ENCODE assay signal across 5 fruit fly cellular contexts in genomic region chr3R:24137311-24137945, dm6.
A peak's percentile ranks its signal among the peaks of the same experiment; 100 is the strongest.
TF ChIP-seq lines count a peak whose summit lies in the region.

TSS of gene Npc2f (plus strand) at chr3R:24137895.

- no peak for TF ChIP-seq CTCF in whole organism, embryonic (GFP tag; optimal IDR thresholded peaks at IDR 0.05; lab: Kevin White, UChicago)

TF ChIP-seq in whole organism, adult, 20 proteins besides CTCF, POLR2A, EP300 and RAD21:
- TF ChIP-seq cic (GFP tag; optimal IDR thresholded peaks at IDR 0.05; lab: Kevin White, UChicago): peak; percentile 15
- TF ChIP-seq kay (GFP tag; lab: Kevin White, UChicago; ENCODE audit: borderline replicate concordance): peak; percentile 4
- no peak for TF ChIP-seq Hr96 (GFP tag; optimal IDR thresholded peaks at IDR 0.05; lab: Kevin White, UChicago)
- peak; percentile 1 for TF ChIP-seq CG12768 (GFP tag; optimal IDR thresholded peaks at IDR 0.05; lab: Kevin White, UChicago)

TF ChIP-seq in whole organism, embryonic, 481 proteins besides CTCF, POLR2A, EP300 and RAD21 (continues in another document):
- TF ChIP-seq wek (GFP tag; optimal IDR thresholded peaks at IDR 0.05; lab: Kevin White, UChicago) (no peak), Lim3 (GFP tag; IDR thresholded peaks at IDR 0.05; lab: Robert Waterston, UW) (no peak), CG2678 (tag; optimal IDR thresholded peaks at IDR 0.05; lab: Kevin White, UChicago) (no peak), CG7786 (GFP tag; optimal IDR thresholded peaks at IDR 0.05; lab: Kevin White, UChicago) (no peak), CG6689 (GFP tag; IDR thresholded peaks at IDR 0.05; lab: Robert Waterston, UW) (no peak), ssp (GFP tag; IDR thresholded peaks at IDR 0.05; lab: Robert Waterston, UW) (no peak), Ets97D (GFP tag; optimal IDR thresholded peaks at IDR 0.05; lab: Kevin White, UChicago) (no peak), CG8359 (GFP tag; optimal IDR thresholded peaks at IDR 0.05; lab: Kevin White, UChicago; ENCODE audit: borderline replicate concordance) (no peak), sug (tag; optimal IDR thresholded peaks at IDR 0.05; lab: Kevin White, UChicago) (peak; percentile 51), klu (GFP tag; IDR thresholded peaks at IDR 0.05; lab: Robert Waterston, UW) (no peak), Hmx (GFP tag; optimal IDR thresholded peaks at IDR 0.05; lab: Kevin White, UChicago) (no peak), sisA (GFP tag; IDR thresholded peaks at IDR 0.05; lab: Robert Waterston, UW) (no peak), CG10147 (GFP tag; optimal IDR thresholded peaks at IDR 0.05; lab: Kevin White, UChicago) (no peak), exex (tag; optimal IDR thresholded peaks at IDR 0.05; lab: Kevin White, UChicago) (peak; percentile 98), Rx (GFP tag; IDR thresholded peaks at IDR 0.05; lab: Robert Waterston, UW) (no peak), cwo (GFP tag; optimal IDR thresholded peaks at IDR 0.05; lab: Kevin White, UChicago) (peak; percentile 40), CG5245 (GFP tag; optimal IDR thresholded peaks at IDR 0.05; lab: Kevin White, UChicago) (no peak), grau (tag; optimal IDR thresholded peaks at IDR 0.05; lab: Kevin White, UChicago) (no peak), CG34376 (GFP tag; optimal IDR thresholded peaks at IDR 0.05; lab: Kevin White, UChicago) (peak; percentile 55), Hey (tag; optimal IDR thresholded peaks at IDR 0.05; lab: Kevin White, UChicago) (peak; percentile 58), Med (GFP tag; lab: Kevin White, UChicago) (peak; percentile 38), fu2 (GFP tag; optimal IDR thresholded peaks at IDR 0.05; lab: Kevin White, UChicago) (no peak), Tbp (GFP tag; optimal IDR thresholded peaks at IDR 0.05; lab: Kevin White, UChicago) (no peak)

TF ChIP-seq in whole organism, prepupa, 60 proteins besides CTCF, POLR2A, EP300 and RAD21:
- TF ChIP-seq svp (GFP tag; lab: Kevin White, UChicago) (peak; percentile 96), CG6276 (GFP tag; optimal IDR thresholded peaks at IDR 0.05; lab: Kevin White, UChicago) (no peak), net (GFP tag; optimal IDR thresholded peaks at IDR 0.05; lab: Kevin White, UChicago) (no peak), CG3919 (GFP tag; optimal IDR thresholded peaks at IDR 0.05; lab: Kevin White, UChicago) (no peak), CG1621 (tag; optimal IDR thresholded peaks at IDR 0.05; lab: Kevin White, UChicago) (no peak), cyc (GFP tag; optimal IDR thresholded peaks at IDR 0.05; lab: Kevin White, UChicago) (no peak), fkh (GFP tag; optimal IDR thresholded peaks at IDR 0.05; lab: Kevin White, UChicago) (no peak), vri (GFP tag; optimal IDR thresholded peaks at IDR 0.05; lab: Kevin White, UChicago) (peak; percentile 22), spab (GFP tag; optimal IDR thresholded peaks at IDR 0.05; lab: Kevin White, UChicago) (no peak)

TF ChIP-seq in whole organism, pupa, 21 proteins besides CTCF, POLR2A, EP300 and RAD21:
- TF ChIP-seq EcR (GFP tag; optimal IDR thresholded peaks at IDR 0.05; lab: Kevin White, UChicago): peak; percentile 64
- TF ChIP-seq CG8301 (tag; optimal IDR thresholded peaks at IDR 0.05; lab: Kevin White, UChicago): no peak

TF ChIP-seq in whole organism, wandering third instar larva, 38 proteins besides CTCF, POLR2A, EP300 and RAD21:
- TF ChIP-seq Hr83 (GFP tag; optimal IDR thresholded peaks at IDR 0.05; lab: Kevin White, UChicago; ENCODE audit: poor library complexity, severe bottlenecking) (no peak), fru (GFP tag; optimal IDR thresholded peaks at IDR 0.05; lab: Kevin White, UChicago) (peak; percentile 72), rgr (GFP tag; optimal IDR thresholded peaks at IDR 0.05; lab: Kevin White, UChicago) (no peak), Rel (GFP tag; optimal IDR thresholded peaks at IDR 0.05; lab: Kevin White, UChicago) (peak; percentile 54), Rel (tag; optimal IDR thresholded peaks at IDR 0.05; lab: Kevin White, UChicago) (peak; percentile 77), Dif (GFP tag; optimal IDR thresholded peaks at IDR 0.05; lab: Kevin White, UChicago; ENCODE audit: partially characterized antibody) (no peak)
